Fruit fly (Drosophila melanogaster): ENCODE measurements around the gene CG1116.

CG1116 gene

DNA sequence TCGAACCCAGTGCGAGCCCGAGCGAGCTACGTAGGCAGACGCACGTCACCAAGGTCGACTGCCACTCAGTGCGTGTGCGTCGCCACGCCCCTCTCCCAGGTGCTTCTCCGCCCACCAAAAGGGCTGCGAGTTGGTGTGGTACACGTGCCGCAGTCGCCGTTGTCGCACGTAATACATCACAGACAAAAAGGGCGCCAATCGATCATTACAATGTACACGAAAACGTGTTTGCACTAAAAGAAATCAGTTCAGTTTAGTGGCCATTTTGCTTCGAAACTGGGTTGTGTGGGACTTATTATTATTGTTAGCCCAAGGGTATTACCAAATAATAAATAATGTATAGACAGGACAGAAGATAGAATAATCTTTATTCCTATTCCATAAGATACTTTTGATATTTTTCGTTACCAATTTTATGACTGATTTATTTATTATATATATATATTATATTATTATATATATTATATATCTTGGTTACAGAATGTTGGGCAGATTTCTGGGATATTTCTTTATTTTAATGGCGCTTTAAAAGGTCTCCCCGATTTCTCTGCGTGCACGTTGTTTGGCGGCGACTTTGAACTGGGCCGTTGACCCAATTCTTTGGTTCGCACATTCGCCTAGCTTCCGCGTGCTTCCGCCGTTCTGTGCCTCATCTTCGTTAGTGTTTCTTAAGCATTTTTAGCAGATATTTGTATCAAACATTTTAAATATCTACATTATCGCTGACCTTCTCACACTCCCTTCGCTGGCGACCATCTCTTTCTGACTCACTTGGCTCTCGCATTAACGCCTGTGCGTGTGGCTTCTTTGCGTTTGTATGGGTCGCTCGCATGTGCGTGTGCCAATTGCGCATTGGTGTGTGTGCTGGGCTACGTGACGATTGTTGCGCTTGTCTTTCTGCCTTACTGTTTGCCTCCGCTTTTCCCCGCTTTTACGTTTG is 44.1 kb downstream of the CG1116 start (continued):
- TF ChIP-seq Deaf1 (tag; optimal IDR thresholded peaks at IDR 0.05) (peak; percentile 45), zen2 (GFP tag; IDR thresholded peaks at IDR 0.05; ENCODE audit: partially characterized antibody) (no peak), Kr (GFP tag; optimal IDR thresholded peaks at IDR 0.05) (peak; percentile 37), E2f1 (GFP tag; IDR thresholded peaks at IDR 0.05) (peak; percentile 72), CG11085 (GFP tag; IDR thresholded peaks at IDR 0.05) (0 out of 2 replicates have a peak, but pooled peaks have one; percentile 23), Dbx (GFP tag; IDR thresholded peaks at IDR 0.05) (no peak; the same call in 1 of the 3 replicates), CG10959 (GFP tag; IDR thresholded peaks at IDR 0.05) (0 out of 2 replicates have a peak, but pooled peaks have one; percentile 32), CG5953 (GFP tag; IDR thresholded peaks at IDR 0.05) (no peak; the same call in 1 of the 2 replicates), sim (GFP tag; IDR thresholded peaks at IDR 0.05) (no peak), kni (GFP tag; optimal IDR thresholded peaks at IDR 0.05) (no peak), grn (GFP tag; optimal IDR thresholded peaks at IDR 0.05) (no peak), CG7928 (GFP tag; optimal IDR thresholded peaks at IDR 0.05) (peak; percentile 29), tx (GFP tag; optimal IDR thresholded peaks at IDR 0.05) (no peak), Dref (GFP tag; IDR thresholded peaks at IDR 0.05) (no peak), croc (GFP tag; conservative IDR thresholded peaks at IDR 0.05) (peak; percentile 46; the same call in 2 of the 3 replicates), mld (GFP tag; IDR thresholded peaks at IDR 0.05; ENCODE audit: partially characterized antibody) (0 out of 3 replicates have a peak, but pooled peaks have one; percentile 37)

DNA sequence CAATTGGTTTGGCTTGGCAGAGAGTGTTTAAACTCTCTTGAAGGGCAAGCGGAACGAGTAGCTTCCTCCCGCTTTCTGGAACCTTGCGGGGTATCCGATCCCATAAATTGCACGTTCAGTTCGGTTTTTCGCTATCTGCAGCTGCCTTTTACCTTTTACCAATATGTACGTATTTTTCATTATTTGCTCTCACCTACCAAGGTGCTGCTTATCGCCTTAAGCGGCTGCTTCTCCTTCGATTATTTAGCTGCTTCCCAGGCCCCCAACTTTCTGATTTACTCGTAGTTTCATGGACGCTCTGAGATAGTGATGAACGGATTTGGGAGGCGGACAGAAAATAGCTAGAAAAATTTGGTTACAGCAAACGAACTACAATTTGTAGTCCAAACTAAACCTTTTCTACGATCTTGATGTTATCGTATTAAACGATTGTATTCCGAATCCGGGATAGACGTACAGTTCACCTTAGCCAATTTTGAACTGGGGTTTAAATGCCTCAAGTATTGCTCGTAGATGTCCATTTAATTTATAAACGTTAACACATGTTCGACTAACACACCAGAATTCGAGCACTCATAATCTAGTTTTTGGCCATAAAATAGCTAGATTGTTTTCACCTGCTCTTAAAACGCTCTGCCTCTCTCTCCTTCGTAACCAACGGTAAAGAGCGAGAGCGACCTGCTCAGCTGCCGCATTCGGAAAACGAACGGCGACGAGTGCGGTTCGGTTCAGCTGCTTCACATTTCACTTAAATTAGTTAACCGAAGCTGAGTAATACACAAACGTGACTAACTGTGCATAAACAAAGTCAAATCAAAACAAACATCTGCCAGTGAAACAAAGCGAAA is 45.0 kb downstream of the CG1116 start:
- TF ChIP-seq BtbVII (GFP tag; optimal IDR thresholded peaks at IDR 0.05) (peak; percentile 59), CG2678 (tag; optimal IDR thresholded peaks at IDR 0.05) (peak; percentile 74), ind (GFP tag; optimal IDR thresholded peaks at IDR 0.05) (peak; percentile 13), Mrtf (GFP tag; IDR thresholded peaks at IDR 0.05) (0 out of 3 replicates have a peak, but pooled peaks have one; percentile 25), corto (GFP tag; optimal IDR thresholded peaks at IDR 0.05) (no peak), Taf1 (GFP tag; IDR thresholded peaks at IDR 0.05) (0 out of 2 replicates have a peak, but pooled peaks have one; percentile 9), Nf-YC (tag; optimal IDR thresholded peaks at IDR 0.05) (peak; percentile 61), ash1 (GFP tag; optimal IDR thresholded peaks at IDR 0.05) (no peak), CG12104 (GFP tag; optimal IDR thresholded peaks at IDR 0.05) (peak; percentile 32), CG16863 (GFP tag; optimal IDR thresholded peaks at IDR 0.05) (peak; percentile 44), CG12659 (GFP tag; optimal IDR thresholded peaks at IDR 0.05) (peak; percentile 45), Adf1 (GFP tag; IDR thresholded peaks at IDR 0.05) (no peak; the same call in 1 of the 2 replicates), CG12219 (GFP tag; optimal IDR thresholded peaks at IDR 0.05) (peak; percentile 42), CG4424 (GFP tag; optimal IDR thresholded peaks at IDR 0.05) (peak; percentile 28), Opbp (GFP tag; IDR thresholded peaks at IDR 0.05; ENCODE audit: partially characterized antibody) (0 out of 3 replicates have a peak, but pooled peaks have one; percentile 37), CG10267 (tag; optimal IDR thresholded peaks at IDR 0.05) (peak; percentile 32), CG30431 (GFP tag; optimal IDR thresholded peaks at IDR 0.05) (no peak), CG5245 (GFP tag; optimal IDR thresholded peaks at IDR 0.05) (no peak), CG9609 (GFP tag; optimal IDR thresholded peaks at IDR 0.05) (peak; percentile 14), NfI (GFP tag; optimal IDR thresholded peaks at IDR 0.05) (peak; percentile 48), cas (GFP tag; IDR thresholded peaks at IDR 0.05) (no peak), fru (optimal IDR thresholded peaks at IDR 0.05) (no peak), CG3163 (GFP tag; optimal IDR thresholded peaks at IDR 0.05) (peak; percentile 76), Asciz (GFP tag; optimal IDR thresholded peaks at IDR 0.05) (peak; percentile 2), eyg (GFP tag; optimal IDR thresholded peaks at IDR 0.05) (no peak), D (optimal IDR thresholded peaks at IDR 0.05) (peak; percentile 48), D (GFP tag; optimal IDR thresholded peaks at IDR 0.05) (no peak), Eip74EF (GFP tag; optimal IDR thresholded peaks at IDR 0.05) (peak in 1 of 2 experiments; percentile 15), repo (GFP tag; optimal IDR thresholded peaks at IDR 0.05) (no peak), CG5953 (GFP tag; IDR thresholded peaks at IDR 0.05) (no peak), Fer3 (tag; optimal IDR thresholded peaks at IDR 0.05) (peak; percentile 20)
